Fruit fly (Drosophila melanogaster) whole organism, prepupa: ENCODE data around the gene CG32071.

Experiments
- Blimp-1 ChIP-seq: fragments of 200-800 bp; sonication (Bioruptor generic); optimal IDR thresholded peaks from 3 replicates; lab custom pipeline; 2017; ENCODE audit warnings: missing biosample characterization, missing genetic modification characterization, mild to moderate bottlenecking, moderate library complexity, missing genetic modification reagents
- CG10631 ChIP-seq: fragments of 200-800 bp; sonication (Bioruptor generic); optimal IDR thresholded peaks from 2 replicates; lab custom pipeline; 2016; ENCODE audit warnings: missing biosample characterization, missing genetic modification characterization
- CG11294 ChIP-seq: fragments of 200-800 bp; sonication (Bioruptor generic); IDR thresholded peaks from 2 replicates; pipeline ENCODE4 v1.3.6; 2022; ENCODE audit warnings: missing biosample characterization, missing genetic modification characterization
- CG11762 ChIP-seq: fragments of 200-800 bp; sonication (Bioruptor generic); optimal IDR thresholded peaks from 3 replicates; lab custom pipeline; 2016; ENCODE audit warnings: missing biosample characterization, missing genetic modification characterization; ENCODE audit not compliant: insufficient read depth
- CG11902 ChIP-seq: fragments of 200-800 bp; sonication (Bioruptor generic); optimal IDR thresholded peaks from 3 replicates; lab custom pipeline; 2016; ENCODE audit warnings: missing biosample characterization, missing genetic modification characterization
- CG15336 ChIP-seq: fragments of 200-800 bp; sonication (Bioruptor generic); IDR thresholded peaks from 2 replicates; pipeline ENCODE4 v1.3.6; 2022; ENCODE audit warnings: missing biosample characterization, missing genetic modification characterization
- CG1621 ChIP-seq: fragments of 200-800 bp; sonication (Bioruptor generic); optimal IDR thresholded peaks from 3 replicates; lab custom pipeline; 2018; ENCODE audit warnings: missing biosample characterization, mild to moderate bottlenecking, missing genetic modification characterization
- CG16779 ChIP-seq: fragments of 200-800 bp; sonication (Bioruptor generic); optimal IDR thresholded peaks from 3 replicates; lab custom pipeline; 2017; ENCODE audit warnings: missing biosample characterization, mild to moderate bottlenecking, missing genetic modification characterization
- CG3032 ChIP-seq: fragments of 200-800 bp; optimal IDR thresholded peaks from 2 replicates; lab custom pipeline; 2019; ENCODE audit warnings: missing biosample characterization, mild to moderate bottlenecking, missing genetic modification characterization, moderate library complexity
- CG31627 ChIP-seq: fragments of 200-800 bp; sonication (Bioruptor generic); optimal IDR thresholded peaks from 3 replicates; lab custom pipeline; 2016; ENCODE audit warnings: missing biosample characterization, missing genetic modification characterization
- CG34406 ChIP-seq: fragments of 200-800 bp; sonication (Bioruptor generic); optimal IDR thresholded peaks from 3 replicates; lab custom pipeline; 2016; ENCODE audit warnings: missing biosample characterization, missing genetic modification characterization
- CG6163 ChIP-seq: fragments of 200-800 bp; sonication (Bioruptor generic); IDR thresholded peaks from 3 replicates; pipeline ENCODE4 v1.3.6; 2022; ENCODE audit warnings: missing biosample characterization, missing genetic modification characterization
- CG6792 ChIP-seq: fragments of 200-800 bp; sonication (Bioruptor generic); optimal IDR thresholded peaks from 3 replicates; lab custom pipeline; 2016; ENCODE audit warnings: missing biosample characterization, missing genetic modification characterization
- CG6808 ChIP-seq: fragments of 200-800 bp; sonication (Bioruptor generic); optimal IDR thresholded peaks from 3 replicates; lab custom pipeline; 2017; ENCODE audit warnings: missing biosample characterization, missing genetic modification characterization, mild to moderate bottlenecking, moderate library complexity, missing genetic modification reagents
- CG6854 ChIP-seq: fragments of 200-800 bp; sonication (Bioruptor generic); optimal IDR thresholded peaks from 2 replicates; lab custom pipeline; 2017; ENCODE audit warnings: missing biosample characterization, mild to moderate bottlenecking, missing genetic modification characterization
- CG8119 ChIP-seq: fragments of 200-800 bp; sonication (Bioruptor generic); IDR thresholded peaks from 3 replicates; pipeline ENCODE4 v1.3.6; 2022; ENCODE audit warnings: missing biosample characterization, missing genetic modification characterization
- CG8319 ChIP-seq: fragments of 200-800 bp; sonication (Bioruptor generic); optimal IDR thresholded peaks from 3 replicates; lab custom pipeline; 2016; ENCODE audit warnings: missing biosample characterization, missing genetic modification characterization
- CG9139 ChIP-seq: fragments of 200-800 bp; sonication (Bioruptor generic); optimal IDR thresholded peaks from 3 replicates; lab custom pipeline; 2017; ENCODE audit warnings: missing biosample characterization, mild to moderate bottlenecking, missing genetic modification characterization
- Eip75B ChIP-seq: fragments of 200-800 bp; sonication (Bioruptor generic); optimal IDR thresholded peaks from 3 replicates; lab custom pipeline; 2016; ENCODE audit warnings: missing biosample characterization, missing genetic modification characterization
- Ets21C ChIP-seq: fragments of 200-800 bp; sonication (Bioruptor generic); optimal IDR thresholded peaks from 3 replicates; lab custom pipeline; 2016; ENCODE audit warnings: missing biosample characterization, missing genetic modification characterization
- Ets96B ChIP-seq: fragments of 200-800 bp; optimal IDR thresholded peaks from 2 replicates; lab custom pipeline; 2019; ENCODE audit warnings: missing biosample characterization, mild to moderate bottlenecking, missing genetic modification characterization, moderate library complexity
- Gug ChIP-seq: fragments of 200-800 bp; sonication (Bioruptor generic); IDR thresholded peaks from 2 replicates; pipeline ENCODE4 v1.3.6; 2022; ENCODE audit warnings: missing biosample characterization, missing genetic modification characterization
- Hr4 ChIP-seq: fragments of 200-800 bp; sonication (Bioruptor generic); optimal IDR thresholded peaks from 3 replicates; lab custom pipeline; 2016; ENCODE audit warnings: missing biosample characterization, missing genetic modification characterization
- Lpt ChIP-seq: fragments of 200-800 bp; sonication (Bioruptor generic); optimal IDR thresholded peaks from 3 replicates; lab custom pipeline; 2016; ENCODE audit warnings: missing biosample characterization, missing genetic modification characterization
- Smox ChIP-seq: fragments of 200-800 bp; sonication (Bioruptor generic); optimal IDR thresholded peaks from 3 replicates; lab custom pipeline; 2016; ENCODE audit warnings: missing biosample characterization, missing genetic modification characterization
- Sox102F ChIP-seq: fragments of 200-800 bp; sonication (Bioruptor generic); optimal IDR thresholded peaks from 2 replicates; lab custom pipeline; 2016; ENCODE audit warnings: missing biosample characterization, mild to moderate bottlenecking, missing genetic modification characterization
- Sox14 ChIP-seq: fragments of 200-800 bp; sonication (Bioruptor generic); optimal IDR thresholded peaks from 3 replicates; lab custom pipeline; 2016; ENCODE audit warnings: missing biosample characterization, missing genetic modification characterization
- acj6 ChIP-seq: fragments of 200-800 bp; sonication (Bioruptor generic); optimal IDR thresholded peaks from 3 replicates; lab custom pipeline; 2016; ENCODE audit warnings: missing biosample characterization, missing genetic modification characterization
- cyc ChIP-seq: fragments of 200-800 bp; sonication (Bioruptor generic); optimal IDR thresholded peaks from 3 replicates; lab custom pipeline; 2016; ENCODE audit warnings: missing biosample characterization, missing genetic modification characterization
- dac ChIP-seq: fragments of 200-800 bp; sonication (Bioruptor generic); optimal IDR thresholded peaks from 2 replicates; lab custom pipeline; 2017; ENCODE audit warnings: missing biosample characterization, mild to moderate bottlenecking, missing genetic modification characterization
- eg ChIP-seq: fragments of 200-800 bp; sonication (Bioruptor generic); IDR thresholded peaks from 3 replicates; pipeline ENCODE4 v1.3.6; 2022; ENCODE audit warnings: missing biosample characterization, missing genetic modification characterization
- fd59A ChIP-seq: fragments of 200-800 bp; sonication (Bioruptor generic); optimal IDR thresholded peaks from 2 replicates; lab custom pipeline; 2017; ENCODE audit warnings: missing biosample characterization, mild to moderate bottlenecking, missing genetic modification characterization, missing genetic modification reagents
- fd85E ChIP-seq: fragments of 200-800 bp; sonication (Bioruptor generic); optimal IDR thresholded peaks from 3 replicates; lab custom pipeline; 2016; ENCODE audit warnings: missing biosample characterization, missing genetic modification characterization
- fkh ChIP-seq: fragments of 200-800 bp; sonication (Bioruptor generic); optimal IDR thresholded peaks from 3 replicates; lab custom pipeline; 2017; ENCODE audit warnings: missing biosample characterization, mild to moderate bottlenecking, missing genetic modification characterization, moderate library complexity
- lz ChIP-seq: fragments of 200-800 bp; sonication (Bioruptor generic); optimal IDR thresholded peaks from 3 replicates; lab custom pipeline; 2016; ENCODE audit warnings: missing biosample characterization, missing genetic modification characterization
- net ChIP-seq: fragments of 200-800 bp; sonication (Bioruptor generic); optimal IDR thresholded peaks from 3 replicates; lab custom pipeline; 2016; ENCODE audit warnings: missing biosample characterization, missing genetic modification characterization
- pdm3 ChIP-seq: fragments of 200-800 bp; sonication (Bioruptor generic); optimal IDR thresholded peaks from 3 replicates; lab custom pipeline; 2016; ENCODE audit warnings: missing biosample characterization, missing genetic modification characterization
- salr ChIP-seq, 2 experiments: fragments of 200-800 bp; sonication (Bioruptor generic); optimal IDR thresholded peaks; 3 replicates each; lab custom pipeline; 2016 to 2018; ENCODE audit warnings: missing biosample characterization in 2 of 2, missing genetic modification characterization in 2 of 2, mild to moderate bottlenecking in 1 of 2
- ss ChIP-seq, 2 experiments: fragments of 200-800 bp; sonication (Bioruptor generic); optimal IDR thresholded peaks; 2 replicates in 1 of 2; 3 replicates in 1 of 2; lab custom pipeline; 2017 to 2018; ENCODE audit warnings: mild to moderate bottlenecking in 2 of 2, missing biosample characterization in 2 of 2, missing genetic modification characterization in 2 of 2, moderate library complexity in 1 of 2
- svp ChIP-seq: fragments of 200-800 bp; sonication (Bioruptor generic); peaks from one replicate; lab custom pipeline; 2016; ENCODE audit warnings: missing biosample characterization, missing genetic modification characterization
- topi ChIP-seq: fragments of 200-800 bp; sonication (Bioruptor generic); optimal IDR thresholded peaks from 3 replicates; lab custom pipeline; 2016; ENCODE audit warnings: missing biosample characterization, missing genetic modification characterization
- vri ChIP-seq: fragments of 200-800 bp; sonication (Bioruptor generic); optimal IDR thresholded peaks from 3 replicates; lab custom pipeline; 2016; ENCODE audit warnings: missing biosample characterization, mild to moderate bottlenecking, missing genetic modification characterization

CG32071 gene

DNA sequence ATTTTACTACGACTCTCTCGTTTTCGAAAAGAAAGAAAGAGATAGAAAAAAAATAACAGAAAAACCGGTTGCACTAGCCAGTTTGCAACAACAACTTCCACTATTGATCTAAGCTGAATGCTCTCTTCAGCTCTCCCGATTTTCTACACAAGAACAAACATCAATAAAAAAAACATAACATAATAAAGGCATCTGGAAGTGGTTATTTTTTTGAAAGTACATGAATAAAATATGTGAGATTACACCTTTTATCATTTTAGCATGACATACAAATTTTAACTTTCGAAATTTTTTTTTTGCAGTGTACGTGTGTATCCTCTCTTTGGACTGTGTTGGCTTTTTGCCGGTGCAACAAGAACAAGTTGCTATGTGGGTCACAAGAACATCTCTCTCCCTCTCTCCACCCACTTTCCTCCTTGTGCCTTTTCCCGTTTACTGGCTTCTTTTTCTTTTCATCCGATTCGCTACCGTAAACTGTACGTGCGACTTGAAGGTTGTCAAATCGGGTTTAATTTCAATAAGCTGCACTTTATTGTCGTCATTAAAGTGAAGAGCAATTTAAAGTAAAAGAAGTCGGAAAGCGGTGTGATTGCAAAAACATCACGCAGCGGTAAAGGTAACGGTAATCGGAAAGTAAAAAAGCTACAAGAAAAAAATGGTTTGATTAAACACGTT, 19.0 kb downstream of the CG32071 start (continued):
- TF ChIP-seq pdm3 (GFP tag; lab: Kevin White, UChicago) (peak; percentile 98), fkh (peak; percentile 95), Smox (GFP tag; lab: Kevin White, UChicago) (no peak), vri (GFP tag; lab: Kevin White, UChicago) (peak; percentile 63), CG34406 (GFP tag; lab: Kevin White, UChicago) (peak; percentile 94), fd85E (GFP tag; lab: Kevin White, UChicago) (peak; percentile 83), Eip75B (peak; percentile 99), CG1621 (tag; lab: Kevin White, UChicago) (peak; percentile 93), CG11902 (GFP tag; lab: Kevin White, UChicago) (peak; percentile 83), ss (GFP tag; optimal IDR thresholded peaks at IDR 0.05; lab: Kevin White, UChicago) (peak; percentile 95 to 97), CG16779 (tag; lab: Kevin White, UChicago) (peak; percentile 95), cyc (GFP tag; lab: Kevin White, UChicago) (peak; percentile 90), Ets21C (GFP tag; lab: Kevin White, UChicago) (peak; percentile 79), CG6792 (GFP tag; lab: Kevin White, UChicago) (peak; percentile 94), svp (GFP tag; lab: Kevin White, UChicago) (no peak), Lpt (GFP tag; lab: Kevin White, UChicago) (peak; percentile 99), CG8319 (GFP tag; lab: Kevin White, UChicago) (peak; percentile 85), fd59A (GFP tag; lab: Kevin White, UChicago) (peak; percentile 96), topi (GFP tag; lab: Kevin White, UChicago) (peak; percentile 93), Hr4 (GFP tag; lab: Kevin White, UChicago) (peak; percentile 99), CG6163 (GFP tag; lab: Robert Waterston, UW) (peak; percentile 99), CG6854 (GFP tag; lab: Kevin White, UChicago) (peak; percentile 66), acj6 (GFP tag; lab: Kevin White, UChicago) (peak; percentile 97), CG15336 (GFP tag; lab: Robert Waterston, UW) (peak; percentile 100), dac (peak; percentile 94)
- TF ChIP-seq, all 60 proteins: peak for 55

DNA sequence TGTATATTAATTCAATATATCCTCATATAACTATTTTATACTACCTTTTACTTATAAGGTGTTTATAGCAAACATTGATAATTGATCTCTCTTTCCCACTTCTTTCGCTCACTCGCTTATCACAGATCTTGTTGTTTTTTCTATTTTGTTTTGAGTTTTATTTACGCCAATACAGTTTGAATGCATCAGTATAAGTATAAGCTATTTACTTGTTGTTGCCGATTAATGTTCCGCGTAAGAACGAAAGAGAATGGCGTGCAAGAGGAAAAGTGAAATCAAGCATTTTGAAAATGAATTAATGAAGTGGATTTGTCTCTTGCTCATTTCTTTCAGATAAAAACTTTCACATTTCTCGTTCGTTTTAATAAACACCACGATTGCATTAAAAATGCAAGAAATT, 20.1 kb downstream of the CG32071 start:
- TF ChIP-seq CG11762 (GFP tag; lab: Kevin White, UChicago), result no peak
- no peak for TF ChIP-seq net
- peak; percentile 51 for TF ChIP-seq Blimp-1 (GFP tag; lab: Kevin White, UChicago)
- no peak for TF ChIP-seq Eip75B
- no peak for TF ChIP-seq Sox14 (GFP tag; lab: Kevin White, UChicago)
- no peak for TF ChIP-seq pdm3 (GFP tag; lab: Kevin White, UChicago)
- no peak for TF ChIP-seq Hr4 (GFP tag; lab: Kevin White, UChicago)
- peak; percentile 24; the same call in 1 of the 3 replicates for TF ChIP-seq CG8119
- TF ChIP-seq, all 60 proteins: peak for 2

DNA sequence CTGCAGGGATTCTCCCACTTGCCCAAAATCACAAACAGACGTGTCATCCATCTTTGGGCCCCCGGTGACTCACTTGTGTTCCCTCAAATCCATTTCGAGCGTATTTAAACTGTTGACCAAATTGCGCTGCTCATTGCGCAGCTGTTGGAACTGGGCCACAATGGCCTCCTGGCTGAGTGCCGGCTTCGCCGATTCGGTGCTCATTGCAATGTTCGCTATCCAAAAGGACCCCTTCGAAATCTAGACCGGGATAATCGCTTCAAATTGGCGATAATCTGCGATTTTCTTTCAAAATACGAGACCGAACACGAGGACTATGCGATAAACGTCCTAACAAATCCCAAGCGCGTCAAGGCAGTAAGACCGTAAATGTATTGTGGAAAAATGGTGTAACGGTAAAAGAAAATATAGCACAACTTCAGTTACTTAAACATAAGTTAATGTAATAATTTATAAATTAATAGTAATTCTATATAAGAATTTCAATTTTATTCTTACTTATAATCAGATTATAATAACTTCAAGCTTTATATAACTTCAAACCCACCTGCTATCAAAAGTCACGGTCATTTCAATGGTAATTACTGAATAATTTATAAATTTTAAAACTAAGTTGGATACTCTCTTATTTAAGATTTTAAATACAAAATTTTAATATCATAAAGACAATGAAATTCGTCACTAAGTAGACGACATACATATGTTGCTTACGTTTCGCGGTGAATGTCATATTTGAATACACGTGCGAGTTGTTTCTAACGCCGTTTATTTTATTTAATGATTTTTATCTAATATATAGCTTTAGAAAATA, 29.4 kb downstream of the CG32071 start, which contains the start of the genes Pfdn2 and Noc1:
Gene Pfdn2, minus strand, starts transcription at position 346 of the 811 bp plus-strand sequence.
Gene Noc1, plus strand, starts transcription at position 727 of the 811 bp plus-strand sequence.
- TF ChIP-seq CG31627 (GFP tag; lab: Kevin White, UChicago), result peak; percentile 51
- no peak for TF ChIP-seq salr (GFP tag; optimal IDR thresholded peaks at IDR 0.05; lab: Kevin White, UChicago)
- TF ChIP-seq topi (GFP tag; lab: Kevin White, UChicago), result no peak
- no peak for TF ChIP-seq CG6163 (GFP tag; lab: Robert Waterston, UW)
- no peak for TF ChIP-seq CG6808 (GFP tag; lab: Kevin White, UChicago)
- no peak for TF ChIP-seq Hr4 (GFP tag; lab: Kevin White, UChicago)
- TF ChIP-seq Gug (GFP tag; lab: Robert Waterston, UW), result peak; percentile 30; the same call in 1 of the 2 replicates
- TF ChIP-seq CG15336 (GFP tag; lab: Robert Waterston, UW), result 0 out of 2 replicates have a peak, but pooled peaks have one; percentile 7
- TF ChIP-seq CG9139 (GFP tag; lab: Kevin White, UChicago), result no peak
- TF ChIP-seq lz (GFP tag; lab: Kevin White, UChicago), result peak; percentile 38
- no peak for TF ChIP-seq CG1621 (tag; lab: Kevin White, UChicago)
- peak; percentile 2 for TF ChIP-seq CG8319 (GFP tag; lab: Kevin White, UChicago)
- no peak for TF ChIP-seq svp (GFP tag; lab: Kevin White, UChicago)
- TF ChIP-seq Lpt (GFP tag; lab: Kevin White, UChicago), result no peak
- TF ChIP-seq CG10631 (GFP tag; lab: Kevin White, UChicago), result peak; percentile 73
- TF ChIP-seq Sox102F, result no peak
- TF ChIP-seq eg (GFP tag; lab: Robert Waterston, UW), result no peak
- no peak for TF ChIP-seq Blimp-1 (GFP tag; lab: Kevin White, UChicago)
- TF ChIP-seq CG11294 (GFP tag; lab: Robert Waterston, UW), result peak; percentile 50; the same call in 1 of the 2 replicates
- peak; percentile 20 for TF ChIP-seq CG6854 (GFP tag; lab: Kevin White, UChicago)
- no peak for TF ChIP-seq CG11902 (GFP tag; lab: Kevin White, UChicago)
- TF ChIP-seq Ets96B (tag; lab: Kevin White, UChicago), result no peak
- TF ChIP-seq CG3032 (tag; lab: Kevin White, UChicago), result peak; percentile 31
- TF ChIP-seq fd85E (GFP tag; lab: Kevin White, UChicago), result no peak
- TF ChIP-seq CG16779 (tag; lab: Kevin White, UChicago), result no peak
- no peak for TF ChIP-seq Ets21C (GFP tag; lab: Kevin White, UChicago)
- TF ChIP-seq CG11762 (GFP tag; lab: Kevin White, UChicago), result no peak
